Worm (Caenorhabditis elegans) whole organism, L4 larva: ENCODE results near the gene Y7A5A.2.

ENCODE experiments used
- F44E2.7 ChIP-seq: fragments of 200-800 bp; sonication (Bioruptor generic); IDR thresholded peaks from 2 replicates; pipeline ENCODE4 v2.1.2; 2022; ENCODE audit warnings: missing genetic modification characterization, missing compliant biosample characterization
- T20F7.1 ChIP-seq: fragments of 200-800 bp; sonication (Bioruptor generic); optimal IDR thresholded peaks from 2 replicates; lab custom pipeline; 2018; ENCODE audit warnings: mild to moderate bottlenecking, missing genetic modification characterization, missing compliant biosample characterization
- T26A8.4 ChIP-seq: fragments of 200-800 bp; sonication (Bioruptor generic); IDR thresholded peaks from 2 replicates; pipeline ENCODE4 v1.3.6; 2022; ENCODE audit warnings: missing genetic modification characterization, missing compliant biosample characterization
- Y48G9A.11 ChIP-seq: fragments of 200-800 bp; sonication (Bioruptor generic); IDR thresholded peaks from 2 replicates; pipeline ENCODE4 v1.3.6; 2022; ENCODE audit warnings: missing genetic modification reagents, missing genetic modification characterization, missing compliant biosample characterization
- aha-1 ChIP-seq: fragments of 150-350 bp; peaks from one replicate; lab custom pipeline; 2014; ENCODE audit warnings: missing biosample characterization, missing genetic modification characterization
- ama-1 ChIP-seq: fragments of 150-350 bp; optimal IDR thresholded peaks from 2 replicates; lab custom pipeline; 2014; ENCODE audit warnings: inconsistent platforms, mixed read lengths
- arid-1 ChIP-seq: fragments of 200-800 bp; sonication (Bioruptor generic); conservative IDR thresholded peaks from 2 replicates; pipeline ENCODE4 v1.3.6; 2022; ENCODE audit warnings: missing genetic modification reagents, missing genetic modification characterization, missing compliant biosample characterization
- ceh-62 ChIP-seq: sonication (generic microtip); optimal IDR thresholded peaks from 2 replicates; lab custom pipeline; 2017; ENCODE audit warnings: missing biosample characterization, missing genetic modification characterization
- ceh-82 ChIP-seq: sonication (generic microtip); optimal IDR thresholded peaks from 2 replicates; lab custom pipeline; 2017; ENCODE audit warnings: missing biosample characterization, missing genetic modification characterization
- ctbp-1 ChIP-seq: fragments of 200-800 bp; sonication (Bioruptor generic); IDR thresholded peaks from 2 replicates; pipeline ENCODE4 v1.3.6; 2022; ENCODE audit warnings: missing genetic modification reagents, missing genetic modification characterization, missing compliant biosample characterization
- daf-12 ChIP-seq: fragments of 150-350 bp; optimal IDR thresholded peaks from 2 replicates; lab custom pipeline; 2014; ENCODE audit warnings: missing biosample characterization, missing genetic modification reagents, missing genetic modification characterization
- daf-16 ChIP-seq, 3 experiments: sonication (generic microtip); optimal IDR thresholded peaks; 2 replicates each; lab custom pipeline; 2016 to 2017; ENCODE audit warnings: missing genetic modification characterization in 3 of 3, missing genetic modification reagents in 3 of 3, mild to moderate bottlenecking in 2 of 3, missing compliant biosample characterization in 2 of 3, missing biosample characterization in 1 of 3, moderate library complexity in 1 of 3
- dmd-6 ChIP-seq: fragments of 200-800 bp; sonication (Bioruptor generic); IDR thresholded peaks from 2 replicates; pipeline ENCODE4 v1.3.6; 2022; ENCODE audit warnings: missing genetic modification reagents, missing genetic modification characterization, missing compliant biosample characterization
- dmd-8 ChIP-seq: fragments of 200-800 bp; sonication (Bioruptor generic); IDR thresholded peaks from 2 replicates; pipeline ENCODE4 v1.3.6; 2022; ENCODE audit warnings: missing genetic modification characterization, missing compliant biosample characterization
- dve-1 ChIP-seq: sonication (generic microtip); optimal IDR thresholded peaks from 2 replicates; lab custom pipeline; 2017; ENCODE audit warnings: antibody characterized with exemption, mild to moderate bottlenecking, missing genetic modification characterization, missing compliant biosample characterization; ENCODE audit not compliant: insufficient read depth
- hif-1 ChIP-seq, 2 experiments: sonication (generic microtip); optimal IDR thresholded peaks; 2 replicates each; lab custom pipeline; 2016 to 2017; ENCODE audit warnings: missing compliant biosample characterization in 2 of 2, missing genetic modification characterization in 2 of 2, missing genetic modification reagents in 2 of 2, missing genotype in 2 of 2, mild to moderate bottlenecking in 1 of 2
- hlh-11 ChIP-seq: fragments of 200-800 bp; sonication (Bioruptor generic); optimal IDR thresholded peaks from 2 replicates; lab custom pipeline; 2018; ENCODE audit warnings: mild to moderate bottlenecking, missing genetic modification characterization, missing compliant biosample characterization
- hlh-30 ChIP-seq: sonication (generic microtip); optimal IDR thresholded peaks from 2 replicates; lab custom pipeline; 2017; ENCODE audit warnings: antibody characterized with exemption, mild to moderate bottlenecking, missing genetic modification characterization, missing compliant biosample characterization; ENCODE audit not compliant: insufficient read depth
- hmg-1.1 ChIP-seq: fragments of 200-800 bp; sonication (Bioruptor generic); IDR thresholded peaks from 2 replicates; pipeline ENCODE4 v1.3.6; 2022; ENCODE audit warnings: missing genetic modification reagents, missing genetic modification characterization, missing compliant biosample characterization
- lin-1 ChIP-seq: fragments of 200-800 bp; sonication (Bioruptor generic); IDR thresholded peaks from 2 replicates; pipeline ENCODE4 v1.3.6; 2022; ENCODE audit warnings: missing genetic modification reagents, missing genetic modification characterization, missing compliant biosample characterization
- lin-13 ChIP-seq: fragments of 150-350 bp; optimal IDR thresholded peaks from 2 replicates; lab custom pipeline; 2014; ENCODE audit warnings: missing biosample characterization, missing genetic modification reagents, missing genetic modification characterization
- lin-38 ChIP-seq: fragments of 200-800 bp; sonication (Bioruptor generic); IDR thresholded peaks from 2 replicates; pipeline ENCODE4 v1.3.6; 2022; ENCODE audit warnings: missing genetic modification reagents, missing genetic modification characterization, missing compliant biosample characterization
- lsy-2 ChIP-seq, 2 experiments: fragments of 150-350 bp in 1 of 2; sonication (generic microtip) in 1 of 2; optimal IDR thresholded peaks; 2 replicates each; lab custom pipeline; 2014 to 2017; ENCODE audit warnings: missing biosample characterization in 2 of 2, missing genetic modification characterization in 2 of 2
- madf-5 ChIP-seq, 2 experiments: fragments of 200-800 bp; sonication (Bioruptor generic); IDR thresholded peaks; 2 replicates each; pipeline ENCODE4 v1.3.6; 2022; ENCODE audit warnings: missing compliant biosample characterization in 2 of 2, missing genetic modification characterization in 2 of 2
- madf-9 ChIP-seq: fragments of 200-800 bp; sonication (Bioruptor generic); conservative IDR thresholded peaks from 2 replicates; pipeline ENCODE4 v1.3.6; 2022; ENCODE audit warnings: missing genetic modification reagents, missing genetic modification characterization, missing compliant biosample characterization
- mdl-1 ChIP-seq, 2 experiments: fragments of 150-350 bp in 1 of 2; sonication (generic microtip) in 1 of 2; optimal IDR thresholded peaks; 2 replicates each; lab custom pipeline; 2014 to 2017; ENCODE audit warnings: missing biosample characterization in 2 of 2, missing genetic modification characterization in 2 of 2
- mdt-29 ChIP-seq: fragments of 200-800 bp; sonication (Bioruptor generic); IDR thresholded peaks from 2 replicates; pipeline ENCODE4 v1.3.6; 2022; ENCODE audit warnings: missing genetic modification reagents, missing genetic modification characterization, missing compliant biosample characterization
- mep-1 ChIP-seq: fragments of 150-350 bp; sonication (generic microtip); optimal IDR thresholded peaks from 3 replicates; lab custom pipeline; 2014; ENCODE audit warnings: missing biosample characterization, missing genetic modification characterization
- mes-2 ChIP-seq: sonication (generic microtip); optimal IDR thresholded peaks from 2 replicates; lab custom pipeline; 2016; ENCODE audit warnings: missing genotype, mild to moderate bottlenecking, missing genetic modification characterization, missing compliant biosample characterization; ENCODE audit not compliant: poor library complexity, severe bottlenecking
- mxl-2 ChIP-seq: fragments of 200-800 bp; sonication (Bioruptor generic); conservative IDR thresholded peaks from 2 replicates; pipeline ENCODE4 v1.3.6; 2022; ENCODE audit warnings: missing genetic modification reagents, missing genetic modification characterization, missing compliant biosample characterization
- mxl-3 ChIP-seq: fragments of 200-800 bp; sonication (Bioruptor generic); optimal IDR thresholded peaks from 2 replicates; lab custom pipeline; 2018; ENCODE audit warnings: mild to moderate bottlenecking, missing genetic modification characterization, missing compliant biosample characterization
- nhr-10 ChIP-seq: fragments of 150-350 bp; optimal IDR thresholded peaks from 2 replicates; lab custom pipeline; 2014; ENCODE audit warnings: missing biosample characterization, missing genetic modification characterization
- nhr-102 ChIP-seq: sonication (generic microtip); optimal IDR thresholded peaks from 2 replicates; lab custom pipeline; 2016; ENCODE audit warnings: mild to moderate bottlenecking, missing genetic modification characterization, moderate library complexity, missing compliant biosample characterization
- nhr-11 ChIP-seq: fragments of 150-350 bp; optimal IDR thresholded peaks from 2 replicates; lab custom pipeline; 2014; ENCODE audit warnings: missing biosample characterization, missing genetic modification characterization
- nhr-28 ChIP-seq: fragments of 150-350 bp; optimal IDR thresholded peaks from 2 replicates; lab custom pipeline; 2014; ENCODE audit warnings: missing biosample characterization, missing genetic modification characterization
- nhr-42 ChIP-seq: fragments of 200-800 bp; sonication (Bioruptor generic); IDR thresholded peaks from 2 replicates; pipeline ENCODE4 v1.3.6; 2022; ENCODE audit warnings: missing genetic modification characterization, missing compliant biosample characterization
- nhr-48 ChIP-seq: sonication (generic microtip); optimal IDR thresholded peaks from 2 replicates; lab custom pipeline; 2016; ENCODE audit warnings: mild to moderate bottlenecking, missing genetic modification characterization, missing compliant biosample characterization
- nhr-77 ChIP-seq: fragments of 150-350 bp; optimal IDR thresholded peaks from 2 replicates; lab custom pipeline; 2014; ENCODE audit warnings: missing biosample characterization, missing genetic modification characterization
- pha-4 ChIP-seq, 2 experiments: fragments of 150-350 bp in 1 of 2; fragments of 200-800 bp in 1 of 2; sonication (Bioruptor generic) in 1 of 2; IDR thresholded peaks in 1 of 2; optimal IDR thresholded peaks in 1 of 2; 2 replicates each; pipeline versions ENCODE4 v1.3.6 to Lab custom; 2014 to 2022; ENCODE audit warnings: missing genetic modification characterization in 2 of 2, missing genetic modification reagents in 2 of 2, missing biosample characterization in 1 of 2, missing compliant biosample characterization in 1 of 2
- php-3 ChIP-seq: fragments of 200-800 bp; sonication (Bioruptor generic); IDR thresholded peaks from 2 replicates; pipeline ENCODE4 v1.3.6; 2022; ENCODE audit warnings: missing genetic modification reagents, missing genetic modification characterization, missing compliant biosample characterization
- pqm-1 ChIP-seq: sonication (generic microtip); optimal IDR thresholded peaks from 2 replicates; lab custom pipeline; 2017; ENCODE audit warnings: missing biosample characterization, missing genetic modification characterization
- tra-1 ChIP-seq: fragments of 200-800 bp; sonication (Bioruptor generic); IDR thresholded peaks from 2 replicates; pipeline ENCODE4 v1.3.6; 2022; ENCODE audit warnings: missing genetic modification reagents, missing genetic modification characterization, missing compliant biosample characterization
- unc-62 ChIP-seq, 3 experiments: fragments of 150-350 bp in 1 of 3; sonication (generic microtip); optimal IDR thresholded peaks in 2 of 3; peaks in 1 of 3; 1 replicate in 1 of 3; 2 replicates in 2 of 3; lab custom pipeline; 2014 to 2017; ENCODE audit warnings: missing biosample characterization in 3 of 3, missing genetic modification characterization in 3 of 3, missing genetic modification reagents in 3 of 3, missing genotype in 1 of 3
- zfp-3 ChIP-seq: fragments of 200-800 bp; sonication (Bioruptor generic); conservative IDR thresholded peaks from 2 replicates; pipeline ENCODE4 v1.3.6; 2022; ENCODE audit warnings: missing genetic modification reagents, missing genetic modification characterization, missing compliant biosample characterization
- zip-2 ChIP-seq: fragments of 150-350 bp; optimal IDR thresholded peaks from 2 replicates; lab custom pipeline; 2014; ENCODE audit warnings: missing biosample characterization, missing genetic modification characterization

Gene Y7A5A.2

DNA sequence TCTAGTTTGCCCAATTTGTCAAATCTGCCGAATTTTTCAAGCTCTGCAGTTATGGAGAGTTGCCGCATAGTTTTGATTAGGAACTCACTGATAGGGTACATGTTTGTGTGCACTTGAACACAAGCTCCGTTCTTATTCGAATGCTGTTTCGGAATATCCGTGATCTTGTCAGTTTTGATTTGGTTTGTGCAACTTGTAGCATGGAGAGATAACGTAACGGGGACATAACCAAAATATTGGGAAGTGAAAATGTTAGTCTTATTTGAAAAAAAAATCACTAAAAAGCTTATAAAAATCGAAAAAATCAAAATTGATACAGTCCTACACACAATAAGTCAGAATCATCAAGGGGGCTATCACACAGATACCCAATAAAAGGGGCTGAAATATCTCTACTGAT, 9.5 kb upstream of the Y7A5A.2 start, which contains the start of gene Y7A5A.24:
Y7A5A.24 (minus strand) TSS at position 101 of the 400 bp plus-strand sequence.
- TF ChIP-seq pha-4 (GFP tag; IDR thresholded peaks at IDR 0.05; lab: Robert Waterston, UW): no peak
- TF ChIP-seq pha-4 (tag; optimal IDR thresholded peaks at IDR 0.05; lab: Kevin White, UChicago): no peak
- no peak for TF ChIP-seq daf-12
- TF ChIP-seq arid-1: no peak
- no peak for TF ChIP-seq zfp-3 (GFP tag; lab: Robert Waterston, UW)
- TF ChIP-seq mxl-2 (GFP tag; lab: Robert Waterston, UW): no peak
- TF ChIP-seq nhr-48 (tag; lab: Kevin White, UChicago): no peak
- TF ChIP-seq ama-1 (lab: Kevin White, UChicago): no peak
- no peak for TF ChIP-seq php-3 (GFP tag; lab: Robert Waterston, UW)

DNA sequence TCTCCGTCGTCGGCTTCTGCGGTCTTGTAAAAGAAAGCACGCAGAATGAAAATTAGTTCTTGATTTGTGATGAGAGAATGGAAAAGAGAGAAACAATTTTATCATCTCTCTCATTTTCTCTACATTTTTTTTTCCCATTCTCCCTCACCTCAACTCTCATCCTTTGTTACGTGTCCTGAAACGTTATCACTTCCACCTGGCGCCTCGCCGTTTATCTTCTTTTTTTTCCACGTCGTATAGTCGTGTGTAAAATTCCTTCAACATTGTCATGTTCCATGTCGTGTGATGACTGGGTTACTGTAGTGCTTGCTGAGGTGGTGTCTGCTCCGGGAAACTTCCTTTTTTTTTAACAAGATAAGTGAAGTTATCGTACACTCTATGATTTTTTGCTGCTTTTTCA, 7.0 kb upstream of the Y7A5A.2 start:
- TF ChIP-seq dve-1 (peak; percentile 94), mdl-1 (tag; optimal IDR thresholded peaks at IDR 0.05; lab: Kevin White, UChicago) (peak in 1 of 2 experiments; percentile 61), hmg-1.1 (0 out of 2 replicates have a peak, but pooled peaks have one; percentile 31), nhr-48 (tag; lab: Kevin White, UChicago) (peak; percentile 70), lin-13 (peak; percentile 35), nhr-28 (tag; lab: Kevin White, UChicago) (peak; percentile 94), nhr-42 (no peak), ctbp-1 (0 out of 2 replicates have a peak, but pooled peaks have one; percentile 11), T20F7.1 (GFP tag; lab: Kevin White, UChicago) (peak; percentile 65), nhr-77 (tag; lab: Kevin White, UChicago) (peak; percentile 69), nhr-11 (tag; lab: Kevin White, UChicago) (peak; percentile 34), Y48G9A.11 (GFP tag; lab: Robert Waterston, UW) (no peak), unc-62 (GFP tag; optimal IDR thresholded peaks at IDR 0.05 in 1 of 2; lab: Kevin White, UChicago) (peak in 1 of 2 experiments; percentile 96), unc-62 (tag; optimal IDR thresholded peaks at IDR 0.05; lab: Kevin White, UChicago) (no peak), aha-1 (tag; lab: Kevin White, UChicago) (peak; percentile 92), lin-38 (GFP tag; lab: Robert Waterston, UW) (peak; percentile 42), mes-2 (tag; lab: Kevin White, UChicago) (peak; percentile 42), lsy-2 (tag; optimal IDR thresholded peaks at IDR 0.05; lab: Kevin White, UChicago) (peak; percentile 34 to 89), T26A8.4 (peak; percentile 43), php-3 (GFP tag; lab: Robert Waterston, UW) (peak; percentile 53; the same call in 1 of the 2 replicates), lin-1 (peak; percentile 90), F44E2.7 (GFP tag; lab: Robert Waterston, UW) (no peak), dmd-8 (GFP tag; lab: Robert Waterston, UW) (no peak), hlh-11 (tag; lab: Kevin White, UChicago) (peak; percentile 94), madf-9 (GFP tag; lab: Robert Waterston, UW) (no peak), mep-1 (tag; lab: Kevin White, UChicago) (peak; percentile 76), mdt-29 (GFP tag; lab: Robert Waterston, UW) (peak; percentile 34; the same call in 1 of the 2 replicates), pqm-1 (tag; lab: Kevin White, UChicago) (peak; percentile 98), daf-16 (GFP tag; optimal IDR thresholded peaks at IDR 0.05; lab: Kevin White, UChicago) (peak in 1 of 2 experiments; percentile 29), daf-16 (tag; optimal IDR thresholded peaks at IDR 0.05; lab: Kevin White, UChicago) (peak; percentile 78), hlh-30 (tag; lab: Kevin White, UChicago) (peak; percentile 90), nhr-102 (tag; lab: Kevin White, UChicago) (peak; percentile 37), dmd-6 (GFP tag; lab: Robert Waterston, UW) (peak; percentile 93), tra-1 (peak; percentile 65), ceh-62 (tag; lab: Kevin White, UChicago) (no peak), nhr-10 (peak; percentile 43), zip-2 (tag; lab: Kevin White, UChicago) (no peak), madf-5 (GFP tag; IDR thresholded peaks at IDR 0.05; lab: Robert Waterston, UW) (no peak), mxl-3 (GFP tag; lab: Kevin White, UChicago) (peak; percentile 72), mxl-2 (GFP tag; lab: Robert Waterston, UW) (no peak), hif-1 (tag; optimal IDR thresholded peaks at IDR 0.05; lab: Kevin White, UChicago) (peak in 1 of 2 experiments; percentile 80), pha-4 (GFP tag; IDR thresholded peaks at IDR 0.05; lab: Robert Waterston, UW) (peak; percentile 19; the same call in 1 of the 2 replicates), pha-4 (tag; optimal IDR thresholded peaks at IDR 0.05; lab: Kevin White, UChicago) (no peak), ceh-82 (no peak)
